Worm (Caenorhabditis elegans): ENCODE measurements around the gene F54D5.24.

Gene F54D5.24

ce11 chrII:11545299-11545951 is 10.3 kb upstream of the F54D5.24 start, which contains the start of gene dnj-13 (continued):
- TF ChIP-seq sea-2 (GFP tag; optimal IDR thresholded peaks at IDR 0.05) = no peak

ce11 chrII:11545952-11546325 is 9.8 kb upstream of the F54D5.24 start:
- no peak for TF ChIP-seq nfya-1 (tag; optimal IDR thresholded peaks at IDR 0.05; ENCODE audit: insufficient read depth)
- no peak for TF ChIP-seq nhr-25 (tag; optimal IDR thresholded peaks at IDR 0.05)
- TF ChIP-seq daf-12 (tag; optimal IDR thresholded peaks at IDR 0.05) = no peak
- no peak for TF ChIP-seq nhr-23 (tag; optimal IDR thresholded peaks at IDR 0.05)
- no peak for TF ChIP-seq nhr-77 (tag; optimal IDR thresholded peaks at IDR 0.05)
- TF ChIP-seq fos-1 (tag; optimal IDR thresholded peaks at IDR 0.05) = no peak
- TF ChIP-seq unc-39 (tag; optimal IDR thresholded peaks at IDR 0.05) = no peak
- TF ChIP-seq pha-4 (tag; optimal IDR thresholded peaks at IDR 0.05) = no peak
- TF ChIP-seq mml-1 (tag; optimal IDR thresholded peaks at IDR 0.05) = no peak
- no peak for TF ChIP-seq jun-1 (tag; optimal IDR thresholded peaks at IDR 0.05)
- TF ChIP-seq egl-27 (tag; optimal IDR thresholded peaks at IDR 0.05) = no peak
- no peak for TF ChIP-seq zag-1 (tag; optimal IDR thresholded peaks at IDR 0.05)
- no peak for TF ChIP-seq mdl-1 (tag; optimal IDR thresholded peaks at IDR 0.05)

DNA sequence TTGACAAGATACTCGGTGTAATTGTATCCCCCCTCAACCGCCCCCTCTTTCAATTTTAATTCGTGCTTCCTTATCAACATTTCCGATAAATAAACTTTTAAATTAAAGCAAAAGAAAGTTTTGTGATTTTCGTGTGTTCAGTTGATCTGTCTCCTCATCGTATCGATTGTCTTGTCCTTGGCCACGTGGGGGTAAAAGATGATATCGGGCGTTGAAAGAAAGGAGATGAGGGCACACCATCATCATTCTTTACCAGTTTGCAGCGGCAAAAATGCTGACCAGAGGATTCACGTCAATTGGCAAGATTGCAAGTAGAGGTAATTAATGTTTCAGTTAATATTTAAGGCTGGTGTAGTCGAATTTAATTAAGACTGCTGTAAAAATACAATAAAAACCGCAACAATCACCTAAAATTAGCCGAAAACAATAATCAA is 8.5 kb upstream of the F54D5.24 start, which contains the start of gene F54D5.7:
TSS of gene F54D5.7 (plus strand) at position 264 of the 434 bp plus-strand sequence.
- TF ChIP-seq nhr-67 (tag; optimal IDR thresholded peaks at IDR 0.05) = no peak
- no peak for TF ChIP-seq aly-2 (tag; optimal IDR thresholded peaks at IDR 0.05)
- peak; percentile 52 for TF ChIP-seq pha-4 (tag; optimal IDR thresholded peaks at IDR 0.05)
- TF ChIP-seq ZK546.5 (tag; optimal IDR thresholded peaks at IDR 0.05) = no peak
- TF ChIP-seq nhr-25 (tag; optimal IDR thresholded peaks at IDR 0.05) = peak; percentile 96
- peak; percentile 7 for TF ChIP-seq unc-62 (GFP tag; optimal IDR thresholded peaks at IDR 0.05)
- no peak for TF ChIP-seq eor-1 (tag; optimal IDR thresholded peaks at IDR 0.05)
- TF ChIP-seq fos-1 (tag; optimal IDR thresholded peaks at IDR 0.05) = peak; percentile 66
- TF ChIP-seq ztf-4 (tag; optimal IDR thresholded peaks at IDR 0.05) = peak; percentile 92
- peak in 1 of 3 experiments; percentile 28 for TF ChIP-seq elt-3 (tag; optimal IDR thresholded peaks at IDR 0.05)
- TF ChIP-seq lin-39 (tag; optimal IDR thresholded peaks at IDR 0.05) = peak; percentile 21
- TF ChIP-seq ceh-9 (tag; optimal IDR thresholded peaks at IDR 0.05) = no peak
- no peak for TF ChIP-seq fkh-2 (tag; optimal IDR thresholded peaks at IDR 0.05)
- no peak for TF ChIP-seq daf-12 (tag; optimal IDR thresholded peaks at IDR 0.05)
- TF ChIP-seq ama-1 (optimal IDR thresholded peaks at IDR 0.05) = peak; percentile 100
- TF ChIP-seq egl-27 (tag; optimal IDR thresholded peaks at IDR 0.05) = no peak
- TF ChIP-seq nhr-12 (tag; optimal IDR thresholded peaks at IDR 0.05) = no peak
- no peak for TF ChIP-seq nhr-11 (tag; optimal IDR thresholded peaks at IDR 0.05)
- TF ChIP-seq skn-1 (tag; optimal IDR thresholded peaks at IDR 0.05) = peak; percentile 5
- TF ChIP-seq jun-1 (tag; optimal IDR thresholded peaks at IDR 0.05) = no peak
- no peak for TF ChIP-seq sea-2 (GFP tag; optimal IDR thresholded peaks at IDR 0.05)
- peak; percentile 75 for TF ChIP-seq ceh-16 (tag; optimal IDR thresholded peaks at IDR 0.05)
- TF ChIP-seq nhr-237 (tag; optimal IDR thresholded peaks at IDR 0.05) = no peak
- TF ChIP-seq ceh-28 (tag; optimal IDR thresholded peaks at IDR 0.05) = peak; percentile 16
- no peak for TF ChIP-seq nhr-77 (tag; optimal IDR thresholded peaks at IDR 0.05)
- no peak for TF ChIP-seq zag-1 (tag; optimal IDR thresholded peaks at IDR 0.05)
- no peak for TF ChIP-seq lin-15B (tag; optimal IDR thresholded peaks at IDR 0.05)
- TF ChIP-seq tbx-2 (tag; optimal IDR thresholded peaks at IDR 0.05) = peak; percentile 65
- no peak for TF ChIP-seq nhr-28 (tag; optimal IDR thresholded peaks at IDR 0.05)
- peak; percentile 32 for TF ChIP-seq nhr-43 (tag; optimal IDR thresholded peaks at IDR 0.05; ENCODE audit: poor library complexity, severe bottlenecking)
- TF ChIP-seq nfya-1 (tag; optimal IDR thresholded peaks at IDR 0.05; ENCODE audit: insufficient read depth) = peak; percentile 67
- TF ChIP-seq ztf-11 (tag; optimal IDR thresholded peaks at IDR 0.05) = no peak
- no peak for TF ChIP-seq R02D3.7 (tag; optimal IDR thresholded peaks at IDR 0.05)
- peak; percentile 54 for TF ChIP-seq lsy-12 (tag; optimal IDR thresholded peaks at IDR 0.05)
- no peak for TF ChIP-seq fkh-10 (GFP tag; optimal IDR thresholded peaks at IDR 0.05)
- no peak for TF ChIP-seq unc-39 (tag; optimal IDR thresholded peaks at IDR 0.05)
- no peak for TF ChIP-seq hmg-11 (tag; optimal IDR thresholded peaks at IDR 0.05)
- peak; percentile 73 for TF ChIP-seq nhr-23 (tag; optimal IDR thresholded peaks at IDR 0.05)
- TF ChIP-seq snpc-4 (tag; optimal IDR thresholded peaks at IDR 0.05) = peak; percentile 39
- peak; percentile 1 for TF ChIP-seq elt-1 (tag; optimal IDR thresholded peaks at IDR 0.05)
- no peak for TF ChIP-seq pqm-1 (tag; optimal IDR thresholded peaks at IDR 0.05)
- no peak for TF ChIP-seq mml-1 (tag; optimal IDR thresholded peaks at IDR 0.05)
- peak; percentile 2 for TF ChIP-seq egl-5 (tag; optimal IDR thresholded peaks at IDR 0.05)
- peak; percentile 32 for TF ChIP-seq mdl-1 (tag; optimal IDR thresholded peaks at IDR 0.05)
- TF ChIP-seq elt-2 (tag; optimal IDR thresholded peaks at IDR 0.05) = peak; percentile 70
- TF ChIP-seq ceh-82 (tag; optimal IDR thresholded peaks at IDR 0.05) = no peak
- TF ChIP-seq nhr-76 (tag; optimal IDR thresholded peaks at IDR 0.05) = no peak
